Fruit fly (Drosophila melanogaster): ENCODE results near the gene mRpS2.

The mRpS2 gene

dm6 chr2L:4886132-4886531 lies 35.9 kb upstream of the mRpS2 start:
- TF ChIP-seq jim (GFP tag; optimal IDR thresholded peaks at IDR 0.05) (no peak), CG9705 (GFP tag; optimal IDR thresholded peaks at IDR 0.05) (no peak), GATAd (GFP tag; optimal IDR thresholded peaks at IDR 0.05) (no peak)

dm6 chr2L:4883023-4883392 lies 32.8 kb upstream of the mRpS2 start, which contains the start of the genes Cf2 and CG3008:
Cf2 (minus strand) TSS chr2L:4883107.
CG3008 (plus strand) TSS chr2L:4883298.
- TF ChIP-seq h (GFP tag; optimal IDR thresholded peaks at IDR 0.05) (peak; percentile 25), Hnf4 (GFP tag; optimal IDR thresholded peaks at IDR 0.05) (peak; percentile 26), psq (GFP tag; optimal IDR thresholded peaks at IDR 0.05) (peak; percentile 69), foxo (GFP tag; optimal IDR thresholded peaks at IDR 0.05) (no peak), Hr78 (GFP tag; optimal IDR thresholded peaks at IDR 0.05) (no peak), jim (GFP tag; optimal IDR thresholded peaks at IDR 0.05) (no peak), sv (GFP tag; optimal IDR thresholded peaks at IDR 0.05) (no peak), dl (GFP tag; optimal IDR thresholded peaks at IDR 0.05; ENCODE audit: insufficient read depth in 1 of 2, partially characterized antibody in 2 of 2) (no peak), ey (GFP tag; optimal IDR thresholded peaks at IDR 0.05) (no peak), dsf (GFP tag; optimal IDR thresholded peaks at IDR 0.05; ENCODE audit: borderline replicate concordance) (no peak), Rel (GFP tag; optimal IDR thresholded peaks at IDR 0.05) (no peak), Rel (tag; optimal IDR thresholded peaks at IDR 0.05) (no peak), brk (GFP tag; optimal IDR thresholded peaks at IDR 0.05) (peak; percentile 25), Mio (GFP tag; optimal IDR thresholded peaks at IDR 0.05) (no peak), sage (GFP tag; optimal IDR thresholded peaks at IDR 0.05) (peak; percentile 53), tai (GFP tag; optimal IDR thresholded peaks at IDR 0.05) (peak; percentile 51), rgr (GFP tag; optimal IDR thresholded peaks at IDR 0.05) (no peak), br (GFP tag; optimal IDR thresholded peaks at IDR 0.05) (no peak), OdsH (GFP tag; optimal IDR thresholded peaks at IDR 0.05) (no peak), Jra (GFP tag; optimal IDR thresholded peaks at IDR 0.05) (peak; percentile 29)

- peak; percentile 91 for TF ChIP-seq Dfd (GFP tag; optimal IDR thresholded peaks at IDR 0.05)
- no peak for TF ChIP-seq usp (GFP tag; optimal IDR thresholded peaks at IDR 0.05)
- no peak for TF ChIP-seq N (GFP tag; optimal IDR thresholded peaks at IDR 0.05)
- TF ChIP-seq pan (optimal IDR thresholded peaks at IDR 0.05): no peak
- TF ChIP-seq Hr83 (GFP tag; optimal IDR thresholded peaks at IDR 0.05; ENCODE audit: poor library complexity, severe bottlenecking): no peak
- TF ChIP-seq Sp1 (GFP tag; optimal IDR thresholded peaks at IDR 0.05): no peak
- TF ChIP-seq psq (GFP tag; optimal IDR thresholded peaks at IDR 0.05): peak; percentile 75
- no peak for TF ChIP-seq Rel (GFP tag; optimal IDR thresholded peaks at IDR 0.05)
- TF ChIP-seq Rel (tag; optimal IDR thresholded peaks at IDR 0.05): peak; percentile 49
- no peak for TF ChIP-seq Hr78 (GFP tag; optimal IDR thresholded peaks at IDR 0.05)
- TF ChIP-seq OdsH (GFP tag; optimal IDR thresholded peaks at IDR 0.05): no peak
- no peak for TF ChIP-seq brk (GFP tag; optimal IDR thresholded peaks at IDR 0.05)
- no peak for TF ChIP-seq lola (GFP tag; optimal IDR thresholded peaks at IDR 0.05)
These were observed 32.2 kb upstream of the mRpS2 start for dm6 chr2L:4882131-4883022.

- TF ChIP-seq rgr (GFP tag; optimal IDR thresholded peaks at IDR 0.05) (no peak), GATAd (GFP tag; optimal IDR thresholded peaks at IDR 0.05) (no peak), ey (GFP tag; optimal IDR thresholded peaks at IDR 0.05) (no peak), Myc (optimal IDR thresholded peaks at IDR 0.05) (no peak), woc (GFP tag; optimal IDR thresholded peaks at IDR 0.05) (no peak), dsf (GFP tag; optimal IDR thresholded peaks at IDR 0.05; ENCODE audit: borderline replicate concordance) (no peak), HLH106 (tag; optimal IDR thresholded peaks at IDR 0.05) (no peak), fru (GFP tag; optimal IDR thresholded peaks at IDR 0.05) (no peak), dl (GFP tag; optimal IDR thresholded peaks at IDR 0.05; ENCODE audit: insufficient read depth in 1 of 2, partially characterized antibody in 2 of 2) (no peak), Hnf4 (GFP tag; optimal IDR thresholded peaks at IDR 0.05) (no peak)
These were observed 18.2 kb upstream of the mRpS2 start for dm6 chr2L:4868383-4868782.
